Fruit fly (Drosophila melanogaster) whole organism, embryonic: ENCODE results near the gene CG18508.
A peak's percentile ranks its signal among the peaks of the same experiment; 100 is the strongest.

Experiments
- C15 ChIP-seq: fragments of 200-800 bp; sonication (Bioruptor generic); IDR thresholded peaks from 3 replicates; pipeline ENCODE4 v1.3.6; 2022; ENCODE audit warnings: missing biosample characterization, missing genetic modification characterization
- CG11723 ChIP-seq: fragments of 200-800 bp; sonication (Bioruptor generic); optimal IDR thresholded peaks from 2 replicates; lab custom pipeline; 2017; ENCODE audit warnings: missing biosample characterization, mild to moderate bottlenecking, missing genetic modification characterization
- CG14050 ChIP-seq: fragments of 200-800 bp; sonication (Bioruptor generic); IDR thresholded peaks from 3 replicates; pipeline ENCODE4 v1.3.6; 2022; ENCODE audit warnings: missing biosample characterization, missing genetic modification characterization
- CG15479 ChIP-seq: fragments of 200-800 bp; sonication (Bioruptor generic); optimal IDR thresholded peaks from 3 replicates; lab custom pipeline; 2019; ENCODE audit warnings: missing biosample characterization, mild to moderate bottlenecking, missing genetic modification characterization, moderate library complexity
- CG17359 ChIP-seq: fragments of 200-800 bp; sonication (Bioruptor generic); optimal IDR thresholded peaks from 3 replicates; lab custom pipeline; 2018; ENCODE audit warnings: missing biosample characterization, mild to moderate bottlenecking, missing genetic modification characterization, moderate library complexity
- CG3065 ChIP-seq: fragments of 200-800 bp; sonication (Bioruptor generic); optimal IDR thresholded peaks from 2 replicates; lab custom pipeline; 2016; ENCODE audit warnings: missing biosample characterization, missing genetic modification characterization
- CG31224 ChIP-seq: fragments of 200-800 bp; sonication (Bioruptor generic); IDR thresholded peaks from 2 replicates; pipeline ENCODE4 v1.3.6; 2022; ENCODE audit warnings: missing biosample characterization, missing genetic modification characterization
- CG33557 ChIP-seq: fragments of 200-800 bp; sonication (Bioruptor generic); optimal IDR thresholded peaks from 2 replicates; lab custom pipeline; 2019; ENCODE audit warnings: missing biosample characterization, mild to moderate bottlenecking, missing genetic modification characterization, moderate library complexity
- CG34376 ChIP-seq: fragments of 200-800 bp; sonication (Bioruptor generic); optimal IDR thresholded peaks from 2 replicates; lab custom pipeline; 2018; ENCODE audit warnings: missing biosample characterization, mild to moderate bottlenecking, missing genetic modification characterization
- CG34422 ChIP-seq: fragments of 200-800 bp; sonication (Bioruptor generic); IDR thresholded peaks from 3 replicates; pipeline ENCODE4 v1.3.6; 2022; ENCODE audit warnings: missing biosample characterization, missing genetic modification characterization
- CG4617 ChIP-seq: fragments of 200-800 bp; sonication (Bioruptor generic); optimal IDR thresholded peaks from 3 replicates; lab custom pipeline; 2016; ENCODE audit warnings: missing biosample characterization, missing genetic modification characterization, borderline replicate concordance
- CG5180 ChIP-seq: fragments of 200-800 bp; sonication (Bioruptor generic); optimal IDR thresholded peaks from 3 replicates; lab custom pipeline; 2017; ENCODE audit warnings: missing biosample characterization, missing genetic modification characterization, mild to moderate bottlenecking, moderate library complexity, missing genetic modification reagents
- CG6175 ChIP-seq: fragments of 200-800 bp; sonication (Bioruptor generic); IDR thresholded peaks from 3 replicates; pipeline ENCODE4 v1.3.6; 2022; ENCODE audit warnings: missing biosample characterization, missing genetic modification characterization
- CG6272 ChIP-seq: fragments of 200-800 bp; sonication (Bioruptor generic); IDR thresholded peaks from 2 replicates; pipeline ENCODE4 v1.3.6; 2022; ENCODE audit warnings: missing biosample characterization, missing genetic modification characterization
- CG6854 ChIP-seq: fragments of 200-800 bp; sonication (Bioruptor generic); optimal IDR thresholded peaks from 3 replicates; lab custom pipeline; 2017; ENCODE audit warnings: missing biosample characterization, mild to moderate bottlenecking, missing genetic modification characterization
- CkIIα-i1 ChIP-seq: fragments of 200-800 bp; sonication (Bioruptor generic); IDR thresholded peaks from 2 replicates; pipeline ENCODE4 v1.3.6; 2022; ENCODE audit warnings: missing biosample characterization, missing genetic modification characterization
- Dp ChIP-seq: fragments of 200-800 bp; sonication (Bioruptor generic); optimal IDR thresholded peaks from 2 replicates; lab custom pipeline; 2018; ENCODE audit warnings: missing biosample characterization, mild to moderate bottlenecking, missing genetic modification characterization, moderate library complexity
- E2f2 ChIP-seq: fragments of 200-800 bp; sonication (Bioruptor generic); IDR thresholded peaks from 2 replicates; pipeline ENCODE4 v1.3.6; 2022; ENCODE audit warnings: missing biosample characterization, missing genetic modification characterization
- Ets65A ChIP-seq: fragments of 200-800 bp; sonication (Bioruptor generic); peaks from one replicate; lab custom pipeline; 2016; ENCODE audit warnings: missing biosample characterization, missing genetic modification characterization
- Gsc ChIP-seq: fragments of 200-800 bp; sonication (Bioruptor generic); IDR thresholded peaks from 2 replicates; pipeline ENCODE4 v1.3.6; 2022; ENCODE audit warnings: missing biosample characterization, missing genetic modification characterization
- Hr3 ChIP-seq: fragments of 200-800 bp; sonication (Bioruptor generic); optimal IDR thresholded peaks from 3 replicates; lab custom pipeline; 2016; ENCODE audit warnings: missing biosample characterization, missing genetic modification characterization
- Hr78 ChIP-seq, 2 experiments: fragments of 200-800 bp in 1 of 2; fragments of >200 bp in 1 of 2; sonication (Bioruptor generic) in 1 of 2; optimal IDR thresholded peaks; 2 replicates each; lab custom pipeline; 2017 to 2019; ENCODE audit warnings: missing biosample characterization in 2 of 2, missing genetic modification characterization in 2 of 2, mild to moderate bottlenecking in 1 of 2, moderate library complexity in 1 of 2
- Meics ChIP-seq: fragments of 200-800 bp; sonication (Bioruptor generic); optimal IDR thresholded peaks from 2 replicates; lab custom pipeline; 2017; ENCODE audit warnings: missing biosample characterization, mild to moderate bottlenecking, missing genetic modification characterization
- Mes4 ChIP-seq: fragments of 200-800 bp; sonication (Bioruptor generic); optimal IDR thresholded peaks from 2 replicates; lab custom pipeline; 2016; ENCODE audit warnings: missing biosample characterization, missing genetic modification characterization
- Xrp1 ChIP-seq: fragments of 200-800 bp; sonication (Bioruptor generic); IDR thresholded peaks from 2 replicates; pipeline ENCODE4 v1.3.6; 2022; ENCODE audit warnings: missing biosample characterization, missing genetic modification characterization
- cg ChIP-seq: fragments of 200-800 bp; sonication (Bioruptor generic); optimal IDR thresholded peaks from 3 replicates; lab custom pipeline; 2019; ENCODE audit warnings: missing biosample characterization, mild to moderate bottlenecking, missing genetic modification characterization, moderate library complexity
- ci ChIP-seq: fragments of 200-800 bp; sonication (Bioruptor generic); IDR thresholded peaks from 3 replicates; pipeline ENCODE4 v1.3.6; 2022; ENCODE audit warnings: missing biosample characterization, missing genetic modification characterization
- exex ChIP-seq: fragments of 200-800 bp; sonication (Bioruptor generic); optimal IDR thresholded peaks from 4 replicates; lab custom pipeline; 2018; ENCODE audit warnings: missing biosample characterization, mild to moderate bottlenecking, missing genetic modification characterization, moderate library complexity
- fru ChIP-seq: fragments of >200 bp; optimal IDR thresholded peaks from 2 replicates; lab custom pipeline; 2017
- hbn ChIP-seq: fragments of 200-800 bp; sonication (Bioruptor generic); IDR thresholded peaks from 2 replicates; pipeline ENCODE4 v1.3.6; 2022; ENCODE audit warnings: missing biosample characterization, missing genetic modification characterization; ENCODE audit not compliant: partially characterized antibody
- mirr ChIP-seq: fragments of 200-800 bp; sonication (Bioruptor generic); optimal IDR thresholded peaks from 3 replicates; lab custom pipeline; 2018; ENCODE audit warnings: missing biosample characterization, mild to moderate bottlenecking, missing genetic modification characterization
- nerfin-1 ChIP-seq: fragments of 200-800 bp; sonication (Bioruptor generic); optimal IDR thresholded peaks from 3 replicates; lab custom pipeline; 2019; ENCODE audit warnings: missing biosample characterization, mild to moderate bottlenecking, missing genetic modification characterization, moderate library complexity
- pnt ChIP-seq: fragments of 200-800 bp; sonication (Bioruptor generic); optimal IDR thresholded peaks from 3 replicates; lab custom pipeline; 2016; ENCODE audit warnings: missing biosample characterization, missing genetic modification characterization
- pros ChIP-seq: fragments of 200-800 bp; sonication (Bioruptor generic); optimal IDR thresholded peaks from 3 replicates; lab custom pipeline; 2019; ENCODE audit warnings: missing biosample characterization, mild to moderate bottlenecking, missing genetic modification characterization, moderate library complexity
- ro ChIP-seq: fragments of 200-800 bp; sonication (Bioruptor generic); IDR thresholded peaks from 2 replicates; pipeline ENCODE4 v1.3.6; 2022; ENCODE audit warnings: missing biosample characterization, missing genetic modification characterization
- sc ChIP-seq, 3 experiments: fragments of >200 bp in 2 of 3; fragments of 200-800 bp in 1 of 3; sonication (Bioruptor generic) in 1 of 3; optimal IDR thresholded peaks; 2 replicates in 2 of 3; 3 replicates in 1 of 3; lab custom pipeline; 2017; ENCODE audit warnings: mild to moderate bottlenecking in 1 of 3, missing biosample characterization in 1 of 3, missing genetic modification characterization in 1 of 3, missing genetic modification reagents in 1 of 3
- sima ChIP-seq: fragments of 200-800 bp; sonication (Bioruptor generic); optimal IDR thresholded peaks from 2 replicates; lab custom pipeline; 2016; ENCODE audit warnings: missing biosample characterization, missing genetic modification characterization
- slbo ChIP-seq: fragments of 200-800 bp; sonication (Bioruptor generic); IDR thresholded peaks from 2 replicates; pipeline ENCODE4 v1.3.6; 2022; ENCODE audit warnings: missing biosample characterization, missing genetic modification characterization
- sug ChIP-seq: fragments of 200-800 bp; optimal IDR thresholded peaks from 2 replicates; lab custom pipeline; 2019; ENCODE audit warnings: missing biosample characterization, mild to moderate bottlenecking, missing genetic modification characterization, moderate library complexity
- trh ChIP-seq: fragments of 200-800 bp; sonication (Bioruptor generic); optimal IDR thresholded peaks from 2 replicates; lab custom pipeline; 2016; ENCODE audit warnings: missing biosample characterization, missing genetic modification characterization

The CG18508 gene

dm6 chrX:3174881-3175874, 2.2 kb upstream of the CG18508 start, which contains the start of gene CG3939 (continued):
- TF ChIP-seq trh (GFP tag; lab: Kevin White, UChicago) (no peak), fru (lab: Kevin White, UChicago) (no peak), pnt (no peak), pros (no peak), slbo (GFP tag; lab: Robert Waterston, UW) (0 out of 2 replicates have a peak, but pooled peaks have one; percentile 4), sc (optimal IDR thresholded peaks at IDR 0.05; lab: Kevin White, UChicago) (no peak), sc (GFP tag; optimal IDR thresholded peaks at IDR 0.05; lab: Kevin White, UChicago) (no peak), CG6175 (GFP tag; lab: Robert Waterston, UW) (no peak), CG4617 (GFP tag; lab: Kevin White, UChicago) (no peak), Hr3 (GFP tag; lab: Kevin White, UChicago) (no peak), CG5180 (no peak), Meics (GFP tag; lab: Kevin White, UChicago) (peak; percentile 98), ro (GFP tag; lab: Robert Waterston, UW) (no peak), CG6854 (GFP tag; lab: Kevin White, UChicago) (no peak), Xrp1 (GFP tag; lab: Robert Waterston, UW) (no peak), mirr (GFP tag; lab: Kevin White, UChicago) (no peak), CG15479 (GFP tag; lab: Kevin White, UChicago) (no peak), Gsc (GFP tag; lab: Robert Waterston, UW) (no peak), CG3065 (no peak), Dp (GFP tag; lab: Kevin White, UChicago) (peak; percentile 64), cg (GFP tag; lab: Kevin White, UChicago) (no peak), hbn (GFP tag; lab: Robert Waterston, UW) (no peak), Mes4 (GFP tag; lab: Kevin White, UChicago) (no peak), CG33557 (GFP tag; lab: Kevin White, UChicago) (no peak), C15 (no peak), sug (tag; lab: Kevin White, UChicago) (no peak), CG34376 (peak; percentile 36), exex (tag; lab: Kevin White, UChicago) (peak; percentile 53), nerfin-1 (no peak), CG17359 (peak; percentile 56), ci (GFP tag; lab: Robert Waterston, UW) (no peak), E2f2 (peak; percentile 76), CG14050 (GFP tag; lab: Robert Waterston, UW) (no peak), CG6272 (GFP tag; lab: Robert Waterston, UW) (no peak), sima (GFP tag; lab: Kevin White, UChicago) (no peak)

dm6 chrX:3174374-3174773, 1.4 kb upstream of the CG18508 start, which contains the start of gene Fcp3C:
TSS of gene Fcp3C (minus strand) at chrX:3174474.
- TF ChIP-seq CG34422 (GFP tag; lab: Robert Waterston, UW): no peak
- no peak for TF ChIP-seq CG31224 (GFP tag; lab: Robert Waterston, UW)

- no peak for TF ChIP-seq Ets65A (GFP tag; lab: Kevin White, UChicago)
- no peak for TF ChIP-seq CkIIα-i1
- TF ChIP-seq CG11723 (GFP tag; lab: Kevin White, UChicago): no peak
- TF ChIP-seq Hr78 (GFP tag; optimal IDR thresholded peaks at IDR 0.05; lab: Kevin White, UChicago): peak in 1 of 2 experiments; percentile 91
- TF ChIP-seq, all 482 proteins: peak for 1
Observed at dm6 chrX:3172217-3172616, 723 bp downstream of the CG18508 start.
